Worm (Caenorhabditis elegans) whole organism, mixed stage, embryonic: ENCODE measurements around the gene K09C4.2.

Experiments
- lin-13 ChIP-seq: fragments of 150-350 bp; optimal IDR thresholded peaks from 2 replicates; lab custom pipeline; 2014; ENCODE audit warnings: missing biosample characterization, missing genetic modification characterization
- nhr-76 ChIP-seq: sonication (generic microtip); optimal IDR thresholded peaks from 2 replicates; lab custom pipeline; 2017; ENCODE audit warnings: missing biosample characterization, missing genetic modification characterization
- unc-39 ChIP-seq: fragments of 150-350 bp; optimal IDR thresholded peaks from 2 replicates; lab custom pipeline; 2014; ENCODE audit warnings: missing biosample characterization, missing genetic modification characterization

ce11 chrX:3310702-3311101 is 14.4 kb downstream of the K09C4.2 start:
- TF ChIP-seq unc-39 (tag; lab: Kevin White, UChicago) (no peak), lin-13 (tag; lab: Kevin White, UChicago) (no peak), nhr-76 (tag; lab: Kevin White, UChicago) (no peak)
